Worm (Caenorhabditis elegans) whole organism, midembryonic: ENCODE measurements around the gene Y67D8B.3.

Experiments
- T22C8.4 ChIP-seq: fragments of 200-800 bp; sonication (Bioruptor generic); IDR thresholded peaks from 2 replicates; pipeline ENCODE4 v1.3.6; 2022; ENCODE audit warnings: missing genetic modification characterization, missing compliant biosample characterization
- flt-1 ChIP-seq: fragments of 200-800 bp; sonication (Bioruptor generic); IDR thresholded peaks from 2 replicates; pipeline ENCODE4 v1.3.6; 2022; ENCODE audit warnings: missing genetic modification characterization, missing compliant biosample characterization
- med-1 ChIP-seq: sonication (generic microtip); optimal IDR thresholded peaks from 2 replicates; lab custom pipeline; 2017; ENCODE audit warnings: missing genetic modification characterization, mild to moderate bottlenecking, missing compliant biosample characterization, antibody characterized with exemption, missing genetic modification reagents; ENCODE audit not compliant: insufficient read depth
- ref-1 ChIP-seq: fragments of 200-800 bp; sonication (Bioruptor generic); conservative IDR thresholded peaks from 2 replicates; pipeline ENCODE4 v1.3.6; 2022; ENCODE audit warnings: missing genetic modification reagents, missing genetic modification characterization, missing compliant biosample characterization
- tab-1 ChIP-seq: fragments of 200-800 bp; sonication (Bioruptor generic); IDR thresholded peaks from 2 replicates; pipeline ENCODE4 v1.3.6; 2022; ENCODE audit warnings: missing genetic modification characterization, missing compliant biosample characterization
- ztf-23 ChIP-seq: fragments of 200-800 bp; sonication (Bioruptor generic); IDR thresholded peaks from 2 replicates; pipeline ENCODE4 v1.3.6; 2022; ENCODE audit warnings: missing genetic modification reagents, missing genetic modification characterization, missing compliant biosample characterization
- ztf-29 ChIP-seq: fragments of 200-800 bp; sonication (Bioruptor generic); IDR thresholded peaks from 2 replicates; pipeline ENCODE4 v1.3.6; 2022; ENCODE audit warnings: missing genetic modification reagents, missing genetic modification characterization, missing compliant biosample characterization

- no peak for TF ChIP-seq flt-1 (GFP tag; lab: Robert Waterston, UW)
- TF ChIP-seq ztf-29: no peak
- TF ChIP-seq ref-1 (GFP tag; lab: Robert Waterston, UW): no peak
- TF ChIP-seq ztf-23: no peak
- TF ChIP-seq T22C8.4 (GFP tag; lab: Robert Waterston, UW): no peak
- TF ChIP-seq med-1 (GFP tag; lab: Kevin White, UChicago): no peak
- no peak for TF ChIP-seq tab-1
These were observed 43.8 kb downstream of the Y67D8B.3 start for ce11 chrIV:3158175-3158574.
